Worm (Caenorhabditis elegans): Measurements from ENCODE around the gene nhr-253.

- no peak for TF ChIP-seq nhr-12 (tag; optimal IDR thresholded peaks at IDR 0.05)
- no peak for TF ChIP-seq elt-1 (tag; optimal IDR thresholded peaks at IDR 0.05)
- no peak for TF ChIP-seq ama-1 (optimal IDR thresholded peaks at IDR 0.05)
- no peak for TF ChIP-seq unc-62 (GFP tag; optimal IDR thresholded peaks at IDR 0.05)
These were observed 21.4 kb downstream of the nhr-253 start, which contains the start of gene irg-8 for ce11 chrV:417656-418353.
